Fruit fly (Drosophila melanogaster): ENCODE results near the gene CG6689.

The CG6689 gene

dm6 chr3R:11211291-11212061, 8.4 kb downstream of the CG6689 start:
- no peak for TF ChIP-seq cnc (optimal IDR thresholded peaks at IDR 0.05)
- TF ChIP-seq toe (GFP tag; optimal IDR thresholded peaks at IDR 0.05), result peak; percentile 72
- TF ChIP-seq Crg-1 (GFP tag; optimal IDR thresholded peaks at IDR 0.05), result peak; percentile 40
- peak; percentile 67 for TF ChIP-seq Hr96 (GFP tag; optimal IDR thresholded peaks at IDR 0.05)
- TF ChIP-seq CG7101 (tag; optimal IDR thresholded peaks at IDR 0.05), result peak; percentile 68
- peak; percentile 61 for TF ChIP-seq cic (GFP tag; optimal IDR thresholded peaks at IDR 0.05)
- peak; percentile 62 for TF ChIP-seq CG14711 (tag; optimal IDR thresholded peaks at IDR 0.05)
- no peak for TF ChIP-seq kay (GFP tag; ENCODE audit: borderline replicate concordance)
- no peak for TF ChIP-seq Clk (GFP tag; optimal IDR thresholded peaks at IDR 0.05)
- TF ChIP-seq Mnt (GFP tag; optimal IDR thresholded peaks at IDR 0.05), result peak; percentile 95
- peak; percentile 87 for TF ChIP-seq ovo (GFP tag; optimal IDR thresholded peaks at IDR 0.05)
- no peak for TF ChIP-seq CG5204 (GFP tag; optimal IDR thresholded peaks at IDR 0.05)
- TF ChIP-seq CG33017 (tag; optimal IDR thresholded peaks at IDR 0.05), result peak; percentile 49
- TF ChIP-seq pad (GFP tag; optimal IDR thresholded peaks at IDR 0.05), result peak; percentile 58
- peak; percentile 55 for TF ChIP-seq bab1 (GFP tag; optimal IDR thresholded peaks at IDR 0.05)
- peak; percentile 44 for TF ChIP-seq CG7045 (GFP tag; optimal IDR thresholded peaks at IDR 0.05)
- TF ChIP-seq CG12768 (GFP tag; optimal IDR thresholded peaks at IDR 0.05), result peak; percentile 68
- peak; percentile 61 for TF ChIP-seq CG1620 (GFP tag; optimal IDR thresholded peaks at IDR 0.05)
- TF ChIP-seq tj (GFP tag; optimal IDR thresholded peaks at IDR 0.05), result peak; percentile 75
- TF ChIP-seq CG11617 (GFP tag; optimal IDR thresholded peaks at IDR 0.05), result peak; percentile 69

dm6 chr3R:11209801-11210402, 10.0 kb downstream of the CG6689 start, which contains the start of the genes SdhC and Tctp:
Gene SdhC (minus strand): TSS chr3R:11209849.
Gene Tctp (plus strand): TSS chr3R:11210247.
- TF ChIP-seq CG5204 (GFP tag; optimal IDR thresholded peaks at IDR 0.05) (no peak), ovo (GFP tag; optimal IDR thresholded peaks at IDR 0.05) (peak; percentile 74), CG11617 (GFP tag; optimal IDR thresholded peaks at IDR 0.05) (peak; percentile 90), CG33017 (tag; optimal IDR thresholded peaks at IDR 0.05) (peak; percentile 37), CG7101 (tag; optimal IDR thresholded peaks at IDR 0.05) (peak; percentile 68), Mnt (GFP tag; optimal IDR thresholded peaks at IDR 0.05) (peak; percentile 92), Crg-1 (GFP tag; optimal IDR thresholded peaks at IDR 0.05) (peak; percentile 33), toe (GFP tag; optimal IDR thresholded peaks at IDR 0.05) (peak; percentile 77), CG1620 (GFP tag; optimal IDR thresholded peaks at IDR 0.05) (peak; percentile 51), kay (GFP tag; ENCODE audit: borderline replicate concordance) (no peak), cic (GFP tag; optimal IDR thresholded peaks at IDR 0.05) (peak; percentile 69), tj (GFP tag; optimal IDR thresholded peaks at IDR 0.05) (peak; percentile 32), bab1 (GFP tag; optimal IDR thresholded peaks at IDR 0.05) (peak; percentile 48), pad (GFP tag; optimal IDR thresholded peaks at IDR 0.05) (peak; percentile 42), CG12768 (GFP tag; optimal IDR thresholded peaks at IDR 0.05) (peak; percentile 44), Clk (GFP tag; optimal IDR thresholded peaks at IDR 0.05) (no peak), cnc (optimal IDR thresholded peaks at IDR 0.05) (no peak), CG14711 (tag; optimal IDR thresholded peaks at IDR 0.05) (peak; percentile 36), CG7045 (GFP tag; optimal IDR thresholded peaks at IDR 0.05) (peak; percentile 48), Hr96 (GFP tag; optimal IDR thresholded peaks at IDR 0.05) (peak; percentile 77)

dm6 chr3R:11208766-11209331, 11.0 kb downstream of the CG6689 start:
- TF ChIP-seq CG7045 (GFP tag; optimal IDR thresholded peaks at IDR 0.05), result no peak
- TF ChIP-seq cic (GFP tag; optimal IDR thresholded peaks at IDR 0.05), result peak; percentile 44
- TF ChIP-seq CG1620 (GFP tag; optimal IDR thresholded peaks at IDR 0.05), result no peak
- TF ChIP-seq Mnt (GFP tag; optimal IDR thresholded peaks at IDR 0.05), result peak; percentile 18
- TF ChIP-seq bab1 (GFP tag; optimal IDR thresholded peaks at IDR 0.05), result peak; percentile 48
- TF ChIP-seq CG5204 (GFP tag; optimal IDR thresholded peaks at IDR 0.05), result no peak
- TF ChIP-seq cnc (optimal IDR thresholded peaks at IDR 0.05), result no peak

dm6 chr3R:11200885-11201421, 18.9 kb downstream of the CG6689 start:
- TF ChIP-seq Crg-1 (GFP tag; optimal IDR thresholded peaks at IDR 0.05) (no peak), CG7101 (tag; optimal IDR thresholded peaks at IDR 0.05) (peak; percentile 50), CG33017 (tag; optimal IDR thresholded peaks at IDR 0.05) (peak; percentile 46), cic (GFP tag; optimal IDR thresholded peaks at IDR 0.05) (no peak), CG11617 (GFP tag; optimal IDR thresholded peaks at IDR 0.05) (peak; percentile 42)

dm6 chr3R:11200042-11200884, 19.6 kb downstream of the CG6689 start:
- no peak for TF ChIP-seq bab1 (GFP tag; optimal IDR thresholded peaks at IDR 0.05)
- TF ChIP-seq CG14711 (tag; optimal IDR thresholded peaks at IDR 0.05), result peak; percentile 56
- TF ChIP-seq tj (GFP tag; optimal IDR thresholded peaks at IDR 0.05), result no peak
- TF ChIP-seq cic (GFP tag; optimal IDR thresholded peaks at IDR 0.05), result peak; percentile 30
- no peak for TF ChIP-seq toe (GFP tag; optimal IDR thresholded peaks at IDR 0.05)
- TF ChIP-seq Clk (GFP tag; optimal IDR thresholded peaks at IDR 0.05), result no peak
- peak; percentile 27 for TF ChIP-seq Mnt (GFP tag; optimal IDR thresholded peaks at IDR 0.05)
- TF ChIP-seq kay (GFP tag; ENCODE audit: borderline replicate concordance), result peak; percentile 92
- peak; percentile 2 for TF ChIP-seq CG7045 (GFP tag; optimal IDR thresholded peaks at IDR 0.05)
- TF ChIP-seq CG33017 (tag; optimal IDR thresholded peaks at IDR 0.05), result no peak
- TF ChIP-seq Crg-1 (GFP tag; optimal IDR thresholded peaks at IDR 0.05), result no peak
- TF ChIP-seq Hr96 (GFP tag; optimal IDR thresholded peaks at IDR 0.05), result no peak
- TF ChIP-seq ovo (GFP tag; optimal IDR thresholded peaks at IDR 0.05), result no peak
- TF ChIP-seq cnc (optimal IDR thresholded peaks at IDR 0.05), result no peak
- no peak for TF ChIP-seq CG12768 (GFP tag; optimal IDR thresholded peaks at IDR 0.05)
- TF ChIP-seq CG1620 (GFP tag; optimal IDR thresholded peaks at IDR 0.05), result no peak
- TF ChIP-seq CG7101 (tag; optimal IDR thresholded peaks at IDR 0.05), result no peak
- no peak for TF ChIP-seq CG5204 (GFP tag; optimal IDR thresholded peaks at IDR 0.05)
- TF ChIP-seq pad (GFP tag; optimal IDR thresholded peaks at IDR 0.05), result no peak
- no peak for TF ChIP-seq CG11617 (GFP tag; optimal IDR thresholded peaks at IDR 0.05)
